Worm (Caenorhabditis elegans) whole organism, L2 larva: ENCODE data around the gene Y79H2A.3.

Experiments used
- C34F6.9 ChIP-seq: fragments of 150-350 bp; optimal IDR thresholded peaks from 2 replicates; lab custom pipeline; 2014; ENCODE audit warnings: missing biosample characterization, missing genetic modification characterization
- F13H6.1 ChIP-seq: sonication (generic microtip); optimal IDR thresholded peaks from 2 replicates; lab custom pipeline; 2016; ENCODE audit warnings: missing genetic modification characterization, missing compliant biosample characterization
- R02D3.7 ChIP-seq: fragments of 150-350 bp; optimal IDR thresholded peaks from 2 replicates; lab custom pipeline; 2014; ENCODE audit warnings: missing biosample characterization, missing genetic modification characterization
- ZK546.5 ChIP-seq: sonication (generic microtip); optimal IDR thresholded peaks from 2 replicates; lab custom pipeline; 2017; ENCODE audit warnings: missing biosample characterization, missing genetic modification characterization
- alr-1 ChIP-seq: fragments of 150-350 bp; optimal IDR thresholded peaks from 2 replicates; lab custom pipeline; 2014; ENCODE audit warnings: missing biosample characterization, missing genetic modification characterization
- aly-2 ChIP-seq: fragments of 150-350 bp; optimal IDR thresholded peaks from 2 replicates; lab custom pipeline; 2014; ENCODE audit warnings: missing biosample characterization, missing genetic modification characterization
- ama-1 ChIP-seq: fragments of 150-350 bp; optimal IDR thresholded peaks from 2 replicates; lab custom pipeline; 2018; ENCODE audit warnings: inconsistent platforms
- blmp-1 ChIP-seq: sonication (generic microtip); optimal IDR thresholded peaks from 2 replicates; lab custom pipeline; 2017; ENCODE audit warnings: missing genetic modification characterization, mild to moderate bottlenecking, missing compliant biosample characterization, antibody characterized with exemption, moderate library complexity; ENCODE audit not compliant: insufficient read depth
- ceh-16 ChIP-seq: fragments of 150-350 bp; optimal IDR thresholded peaks from 2 replicates; lab custom pipeline; 2014; ENCODE audit warnings: missing biosample characterization, missing genetic modification characterization
- crh-2 ChIP-seq: sonication (generic microtip); optimal IDR thresholded peaks from 2 replicates; lab custom pipeline; 2017; ENCODE audit warnings: missing biosample characterization, missing genetic modification characterization
- dmd-4 ChIP-seq: sonication (generic microtip); optimal IDR thresholded peaks from 2 replicates; lab custom pipeline; 2017; ENCODE audit warnings: missing biosample characterization, missing genetic modification characterization
- egl-27 ChIP-seq: sonication (generic microtip); optimal IDR thresholded peaks from 3 replicates; lab custom pipeline; 2017; ENCODE audit warnings: missing biosample characterization, missing genetic modification reagents, missing genetic modification characterization
- elt-1 ChIP-seq: fragments of 150-350 bp; optimal IDR thresholded peaks from 2 replicates; lab custom pipeline; 2014; ENCODE audit warnings: missing biosample characterization, missing genetic modification characterization
- elt-3 ChIP-seq: sonication (generic microtip); optimal IDR thresholded peaks from 2 replicates; lab custom pipeline; 2017; ENCODE audit warnings: missing biosample characterization, missing genetic modification characterization
- gmeb-1 ChIP-seq: fragments of 150-350 bp; optimal IDR thresholded peaks from 2 replicates; lab custom pipeline; 2014; ENCODE audit warnings: missing biosample characterization, missing genetic modification characterization
- lin-11 ChIP-seq: fragments of 150-350 bp; sonication (generic microtip); optimal IDR thresholded peaks from 2 replicates; lab custom pipeline; 2014; ENCODE audit warnings: missing biosample characterization, missing genetic modification characterization, inconsistent platforms, mixed read lengths
- lin-39 ChIP-seq: fragments of 150-350 bp; optimal IDR thresholded peaks from 2 replicates; lab custom pipeline; 2014; ENCODE audit warnings: missing biosample characterization, missing genetic modification reagents, missing genetic modification characterization
- lsy-2 ChIP-seq, 2 experiments: fragments of 150-350 bp in 1 of 2; sonication (generic microtip) in 1 of 2; optimal IDR thresholded peaks; 2 replicates each; lab custom pipeline; 2014 to 2017; ENCODE audit warnings: missing biosample characterization in 2 of 2, missing genetic modification characterization in 2 of 2
- mab-5 ChIP-seq: fragments of 150-350 bp; optimal IDR thresholded peaks from 2 replicates; lab custom pipeline; 2014; ENCODE audit warnings: missing biosample characterization, missing genetic modification characterization
- mbf-1 ChIP-seq: sonication (generic microtip); optimal IDR thresholded peaks from 2 replicates; lab custom pipeline; 2017; ENCODE audit warnings: missing biosample characterization, missing genetic modification characterization
- mdl-1 ChIP-seq, 2 experiments: fragments of 150-350 bp in 1 of 2; sonication (generic microtip) in 1 of 2; optimal IDR thresholded peaks; 2 replicates each; lab custom pipeline; 2017; ENCODE audit warnings: missing biosample characterization in 2 of 2, missing genetic modification characterization in 2 of 2
- nhr-10 ChIP-seq: sonication (generic microtip); optimal IDR thresholded peaks from 2 replicates; lab custom pipeline; 2017; ENCODE audit warnings: missing biosample characterization, missing genetic modification characterization
- nhr-12 ChIP-seq: fragments of 150-350 bp; optimal IDR thresholded peaks from 2 replicates; lab custom pipeline; 2014; ENCODE audit warnings: missing biosample characterization, missing genetic modification characterization
- nhr-129 ChIP-seq: fragments of 150-350 bp; optimal IDR thresholded peaks from 2 replicates; lab custom pipeline; 2014; ENCODE audit warnings: missing biosample characterization, missing genetic modification characterization
- nhr-21 ChIP-seq: fragments of 150-350 bp; optimal IDR thresholded peaks from 2 replicates; lab custom pipeline; 2014; ENCODE audit warnings: missing biosample characterization, missing genetic modification characterization
- nhr-237 ChIP-seq: fragments of 150-350 bp; optimal IDR thresholded peaks from 2 replicates; lab custom pipeline; 2014; ENCODE audit warnings: missing biosample characterization, missing genetic modification characterization
- nhr-25 ChIP-seq: fragments of 150-350 bp; sonication (generic microtip); optimal IDR thresholded peaks from 3 replicates; lab custom pipeline; 2014; ENCODE audit warnings: missing biosample characterization, missing genetic modification characterization
- nhr-6 ChIP-seq: fragments of 150-350 bp; optimal IDR thresholded peaks from 2 replicates; lab custom pipeline; 2014; ENCODE audit warnings: missing biosample characterization, missing genetic modification characterization
- nhr-77 ChIP-seq: fragments of 150-350 bp; optimal IDR thresholded peaks from 2 replicates; lab custom pipeline; 2014; ENCODE audit warnings: missing biosample characterization, missing genetic modification characterization
- peb-1 ChIP-seq: fragments of 150-350 bp; optimal IDR thresholded peaks from 2 replicates; lab custom pipeline; 2014; ENCODE audit warnings: missing biosample characterization, missing genetic modification characterization
- sem-4 ChIP-seq: fragments of 150-350 bp; optimal IDR thresholded peaks from 2 replicates; lab custom pipeline; 2014; ENCODE audit warnings: missing biosample characterization, missing genetic modification reagents, missing genetic modification characterization
- skn-1 ChIP-seq: sonication (generic microtip); optimal IDR thresholded peaks from 2 replicates; lab custom pipeline; 2017; ENCODE audit warnings: missing biosample characterization, missing genetic modification characterization
- sma-3 ChIP-seq: sonication (generic microtip); optimal IDR thresholded peaks from 2 replicates; lab custom pipeline; 2016; ENCODE audit warnings: missing genetic modification reagents, missing genetic modification characterization, missing compliant biosample characterization
- sma-9 ChIP-seq, 2 experiments: fragments of 150-350 bp in 1 of 2; sonication (generic microtip) in 1 of 2; optimal IDR thresholded peaks; 2 replicates each; lab custom pipeline; 2014 to 2016; ENCODE audit warnings: missing genetic modification characterization in 2 of 2, mild to moderate bottlenecking in 1 of 2, missing biosample characterization in 1 of 2, missing compliant biosample characterization in 1 of 2, missing genetic modification reagents in 1 of 2, moderate library complexity in 1 of 2
- snpc-4 ChIP-seq: fragments of 150-350 bp; optimal IDR thresholded peaks from 2 replicates; lab custom pipeline; 2014; ENCODE audit warnings: missing biosample characterization, missing genetic modification characterization
- unc-55 ChIP-seq: fragments of 150-350 bp; sonication (generic microtip); optimal IDR thresholded peaks from 3 replicates; lab custom pipeline; 2014; ENCODE audit warnings: missing biosample characterization, missing genetic modification reagents, missing genetic modification characterization
- unc-62 ChIP-seq: fragments of 150-350 bp; optimal IDR thresholded peaks from 2 replicates; lab custom pipeline; 2014; ENCODE audit warnings: missing biosample characterization, missing genetic modification reagents, missing genetic modification characterization
- zag-1 ChIP-seq: fragments of 150-350 bp; optimal IDR thresholded peaks from 2 replicates; lab custom pipeline; 2014; ENCODE audit warnings: missing biosample characterization, missing genetic modification characterization
- ztf-1 ChIP-seq: fragments of 200-800 bp; sonication (Bioruptor generic); conservative IDR thresholded peaks from 2 replicates; pipeline ENCODE4 v1.3.6; 2022; ENCODE audit warnings: missing genetic modification characterization, missing compliant biosample characterization
- ztf-4 ChIP-seq: fragments of 150-350 bp; optimal IDR thresholded peaks from 2 replicates; lab custom pipeline; 2014; ENCODE audit warnings: missing biosample characterization, missing genetic modification characterization

The Y79H2A.3 gene

ce11 chrIII:12022281-12022680 lies 29.8 kb downstream of the Y79H2A.3 start:
- TF ChIP-seq nhr-12 (tag; lab: Kevin White, UChicago) (no peak), dmd-4 (tag; lab: Kevin White, UChicago) (no peak), egl-27 (tag; lab: Kevin White, UChicago) (no peak), elt-3 (tag; lab: Kevin White, UChicago) (no peak), lsy-2 (tag; optimal IDR thresholded peaks at IDR 0.05; lab: Kevin White, UChicago) (no peak), aly-2 (tag; lab: Kevin White, UChicago) (no peak), nhr-77 (tag; lab: Kevin White, UChicago) (no peak), sma-3 (GFP tag; lab: Kevin White, UChicago) (no peak), ztf-4 (tag; lab: Kevin White, UChicago) (no peak), sem-4 (no peak), elt-1 (tag; lab: Kevin White, UChicago) (no peak), skn-1 (tag; lab: Kevin White, UChicago) (no peak), ztf-1 (no peak), nhr-21 (tag; lab: Kevin White, UChicago) (no peak), unc-62 (GFP tag; lab: Kevin White, UChicago) (no peak), mdl-1 (tag; optimal IDR thresholded peaks at IDR 0.05; lab: Kevin White, UChicago) (no peak), zag-1 (tag; lab: Kevin White, UChicago) (no peak), crh-2 (tag; lab: Kevin White, UChicago) (no peak), lin-11 (no peak), blmp-1 (no peak)

- TF ChIP-seq nhr-25 (tag; lab: Kevin White, UChicago) (peak; percentile 2), unc-55 (GFP tag; lab: Kevin White, UChicago) (no peak), nhr-237 (tag; lab: Kevin White, UChicago) (no peak), lsy-2 (tag; optimal IDR thresholded peaks at IDR 0.05; lab: Kevin White, UChicago) (peak in 1 of 2 experiments; percentile 26), snpc-4 (no peak), crh-2 (tag; lab: Kevin White, UChicago) (no peak), blmp-1 (peak; percentile 12), nhr-129 (tag; lab: Kevin White, UChicago) (peak; percentile 0), nhr-10 (tag; lab: Kevin White, UChicago) (no peak), R02D3.7 (no peak), sma-3 (GFP tag; lab: Kevin White, UChicago) (peak; percentile 14), skn-1 (tag; lab: Kevin White, UChicago) (no peak), F13H6.1 (tag; lab: Kevin White, UChicago) (no peak), ceh-16 (tag; lab: Kevin White, UChicago) (no peak), gmeb-1 (peak; percentile 17), nhr-6 (tag; lab: Kevin White, UChicago) (no peak), zag-1 (tag; lab: Kevin White, UChicago) (no peak), nhr-77 (tag; lab: Kevin White, UChicago) (no peak), sma-9 (GFP tag; optimal IDR thresholded peaks at IDR 0.05; lab: Kevin White, UChicago) (no peak), sma-9 (tag; optimal IDR thresholded peaks at IDR 0.05; lab: Kevin White, UChicago) (no peak)
Observed at ce11 chrIII:12020074-12020602, 32.0 kb downstream of the Y79H2A.3 start, which contains the start of gene brp-1. brp-1 (plus strand) TSS chrIII:12020552.

- TF ChIP-seq nhr-25 (tag; lab: Kevin White, UChicago): peak; percentile 30
- TF ChIP-seq ztf-4 (tag; lab: Kevin White, UChicago): no peak
- TF ChIP-seq ama-1: peak; percentile 55
- TF ChIP-seq lin-39 (tag; lab: Kevin White, UChicago): no peak
- no peak for TF ChIP-seq mab-5 (tag; lab: Kevin White, UChicago)
- no peak for TF ChIP-seq peb-1
- TF ChIP-seq mbf-1 (tag; lab: Kevin White, UChicago): no peak
- no peak for TF ChIP-seq elt-3 (tag; lab: Kevin White, UChicago)
- no peak for TF ChIP-seq crh-2 (tag; lab: Kevin White, UChicago)
- TF ChIP-seq blmp-1: no peak
- no peak for TF ChIP-seq gmeb-1
- TF ChIP-seq alr-1 (tag; lab: Kevin White, UChicago): no peak
- TF ChIP-seq nhr-10 (tag; lab: Kevin White, UChicago): no peak
- no peak for TF ChIP-seq ZK546.5
- TF ChIP-seq C34F6.9 (tag; lab: Kevin White, UChicago): no peak
- TF ChIP-seq ceh-16 (tag; lab: Kevin White, UChicago): no peak
- no peak for TF ChIP-seq elt-1 (tag; lab: Kevin White, UChicago)
- TF ChIP-seq lin-11: no peak
Observed at ce11 chrIII:12017999-12018398, 34.1 kb downstream of the Y79H2A.3 start.
